Worm (Caenorhabditis elegans): ENCODE results near the gene ubc-23.

DNA sequence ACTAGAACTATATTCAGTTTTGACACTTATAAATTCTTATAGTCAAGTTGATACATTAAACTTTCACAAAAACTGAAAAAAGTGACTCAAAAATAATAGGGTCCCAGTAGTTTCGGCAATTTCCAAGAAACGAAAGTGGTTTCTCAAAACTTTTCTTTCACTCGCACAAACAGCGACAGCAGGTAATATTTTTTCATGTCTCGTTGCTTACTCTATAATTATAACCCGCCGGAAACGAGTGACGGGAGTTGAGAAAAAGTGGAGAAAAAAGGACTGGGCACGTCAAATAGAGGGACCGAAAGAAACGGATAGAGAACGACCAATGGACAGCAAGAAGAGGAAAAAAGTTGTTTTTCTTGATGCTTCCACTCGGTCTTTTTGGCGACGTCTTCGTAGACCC lies 44.2 kb upstream of the ubc-23 start:
- TF ChIP-seq him-1 (tag; optimal IDR thresholded peaks at IDR 0.05) (no peak), dao-5 (tag; optimal IDR thresholded peaks at IDR 0.05) (no peak), W03F9.2 (tag; optimal IDR thresholded peaks at IDR 0.05) (no peak)
